Fruit fly (Drosophila melanogaster) whole organism, embryonic: ENCODE measurements around the gene Cip4.

ENCODE experiments used
- CG2875 ChIP-seq: fragments of 200-800 bp; sonication (Bioruptor generic); optimal IDR thresholded peaks from 2 replicates; lab custom pipeline; 2017; ENCODE audit warnings: missing biosample characterization, mild to moderate bottlenecking, missing genetic modification characterization, missing genetic modification reagents
- CG32772 ChIP-seq: fragments of 200-800 bp; sonication (Bioruptor generic); IDR thresholded peaks from 2 replicates; pipeline ENCODE4 v1.3.6; 2022; ENCODE audit warnings: missing biosample characterization, missing genetic modification characterization
- CG7357 ChIP-seq: fragments of 200-800 bp; sonication (Bioruptor generic); IDR thresholded peaks from 3 replicates; pipeline ENCODE4 v1.3.6; 2022; ENCODE audit warnings: missing biosample characterization, missing genetic modification characterization
- H15 ChIP-seq: fragments of 200-800 bp; sonication (Bioruptor generic); IDR thresholded peaks from 3 replicates; pipeline ENCODE4 v1.3.6; 2022; ENCODE audit warnings: missing biosample characterization, missing genetic modification characterization
- ash1 ChIP-seq: fragments of 200-800 bp; sonication (Bioruptor generic); optimal IDR thresholded peaks from 2 replicates; lab custom pipeline; 2018; ENCODE audit warnings: missing biosample characterization, mild to moderate bottlenecking, missing genetic modification characterization
- dan ChIP-seq: fragments of 200-800 bp; sonication (Bioruptor generic); IDR thresholded peaks from 2 replicates; pipeline ENCODE4 v1.3.6; 2022; ENCODE audit warnings: missing biosample characterization, missing genetic modification characterization
- dati ChIP-seq: fragments of 200-800 bp; sonication (Bioruptor generic); IDR thresholded peaks from 2 replicates; pipeline ENCODE4 v1.3.6; 2022; ENCODE audit warnings: missing biosample characterization, missing genetic modification characterization
- gsb-n ChIP-seq: fragments of 200-800 bp; sonication (Bioruptor generic); optimal IDR thresholded peaks from 3 replicates; lab custom pipeline; 2018; ENCODE audit warnings: missing biosample characterization, mild to moderate bottlenecking, missing genetic modification characterization
- lmd ChIP-seq: fragments of 200-800 bp; sonication (Bioruptor generic); IDR thresholded peaks from 2 replicates; pipeline ENCODE4 v1.3.6; 2022; ENCODE audit warnings: missing biosample characterization, missing genetic modification characterization
- psq ChIP-seq: fragments of 200-800 bp; sonication (Bioruptor generic); optimal IDR thresholded peaks from 2 replicates; lab custom pipeline; 2017; ENCODE audit warnings: missing biosample characterization, missing genetic modification characterization
- scrt ChIP-seq: fragments of 200-800 bp; sonication (Bioruptor generic); optimal IDR thresholded peaks from 2 replicates; lab custom pipeline; 2018; ENCODE audit warnings: missing biosample characterization, mild to moderate bottlenecking, missing genetic modification characterization, moderate library complexity
- wor ChIP-seq: fragments of 200-800 bp; sonication (Bioruptor generic); IDR thresholded peaks from 2 replicates; pipeline ENCODE4 v1.3.6; 2022; ENCODE audit warnings: missing biosample characterization, missing genetic modification characterization

DNA sequence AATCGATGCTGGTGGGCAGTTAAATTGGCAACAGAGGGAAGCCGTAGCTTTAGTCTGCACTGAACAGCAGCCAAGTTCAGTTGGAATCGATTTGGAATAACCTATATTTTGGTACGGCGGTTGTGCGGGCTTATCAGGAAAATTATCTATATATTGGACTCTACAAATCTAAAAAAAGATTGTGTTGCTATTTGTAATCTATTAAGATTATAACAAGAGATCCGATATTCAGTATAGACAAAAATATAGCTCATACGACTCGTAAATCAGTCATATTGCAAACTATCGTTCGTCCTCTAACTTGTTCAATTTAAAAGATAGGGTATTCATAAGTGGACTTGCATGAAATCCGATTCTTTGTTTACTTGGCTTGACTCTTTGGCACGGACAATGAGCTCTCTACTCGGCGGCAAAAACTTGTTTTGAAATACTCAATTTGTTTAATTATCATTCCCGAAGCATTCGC lies 75.3 kb downstream of the Cip4 start, which contains the start of gene Hexo1:
- TF ChIP-seq dan (GFP tag; lab: Robert Waterston, UW) = no peak
- TF ChIP-seq dati (GFP tag; lab: Robert Waterston, UW) = no peak
- no peak for TF ChIP-seq lmd (GFP tag; lab: Robert Waterston, UW)
- no peak for TF ChIP-seq scrt (GFP tag; lab: Kevin White, UChicago)
- no peak for TF ChIP-seq CG7357 (GFP tag; lab: Robert Waterston, UW)
- no peak for TF ChIP-seq psq (GFP tag; lab: Kevin White, UChicago)
- TF ChIP-seq CG32772 (GFP tag; lab: Robert Waterston, UW) = no peak
- no peak for TF ChIP-seq wor (GFP tag; lab: Robert Waterston, UW)
- no peak for TF ChIP-seq H15 (GFP tag; lab: Robert Waterston, UW)
- no peak for TF ChIP-seq ash1
- no peak for TF ChIP-seq gsb-n (tag; lab: Kevin White, UChicago)
- TF ChIP-seq CG2875 (GFP tag; lab: Kevin White, UChicago) = no peak
